Worm (Caenorhabditis elegans): ENCODE results near the gene M01B2.10.

- TF ChIP-seq flt-1 (GFP tag; IDR thresholded peaks at IDR 0.05) (no peak), tab-1 (GFP tag; IDR thresholded peaks at IDR 0.05) (no peak), ref-1 (GFP tag; conservative IDR thresholded peaks at IDR 0.05) (no peak), T22C8.4 (GFP tag; IDR thresholded peaks at IDR 0.05) (no peak), ztf-23 (GFP tag; IDR thresholded peaks at IDR 0.05) (no peak), ztf-29 (GFP tag; IDR thresholded peaks at IDR 0.05) (no peak), cog-1 (tag; optimal IDR thresholded peaks at IDR 0.05) (no peak), med-1 (GFP tag; optimal IDR thresholded peaks at IDR 0.05; ENCODE audit: insufficient read depth) (no peak)
These were observed 46.8 kb upstream of the M01B2.10 start, which contains the start of gene srz-10 for ce11 chrV:15309011-15309410.
